Fruit fly (Drosophila melanogaster): ENCODE measurements around the gene mthl5.

- TF ChIP-seq fru (optimal IDR thresholded peaks at IDR 0.05) (no peak), Vsx1 (GFP tag; optimal IDR thresholded peaks at IDR 0.05) (no peak), fd96Cb (tag; optimal IDR thresholded peaks at IDR 0.05) (no peak), tgo (GFP tag; IDR thresholded peaks at IDR 0.05) (no peak), slou (GFP tag; optimal IDR thresholded peaks at IDR 0.05) (no peak), CG11560 (tag; IDR thresholded peaks at IDR 0.05) (no peak), oc (tag; optimal IDR thresholded peaks at IDR 0.05) (no peak), Fer1 (GFP tag; optimal IDR thresholded peaks at IDR 0.05) (no peak), Hr51 (GFP tag; optimal IDR thresholded peaks at IDR 0.05) (no peak), CG2120 (GFP tag; optimal IDR thresholded peaks at IDR 0.05) (no peak), CG10267 (tag; optimal IDR thresholded peaks at IDR 0.05) (no peak), HLH54F (GFP tag; optimal IDR thresholded peaks at IDR 0.05) (no peak)
Measured at dm6 chr3R:11933903-11934302, 46.9 kb upstream of the mthl5 start.

Measured in whole organism, embryonic.